Worm (Caenorhabditis elegans) whole organism, midembryonic: Measurements from ENCODE around the gene ZK632.4.

ENCODE experiments used
- T22C8.4 ChIP-seq: fragments of 200-800 bp; sonication (Bioruptor generic); IDR thresholded peaks from 2 replicates; pipeline ENCODE4 v1.3.6; 2022; ENCODE audit warnings: missing genetic modification characterization, missing compliant biosample characterization
- flt-1 ChIP-seq: fragments of 200-800 bp; sonication (Bioruptor generic); IDR thresholded peaks from 2 replicates; pipeline ENCODE4 v1.3.6; 2022; ENCODE audit warnings: missing genetic modification characterization, missing compliant biosample characterization
- med-1 ChIP-seq: sonication (generic microtip); optimal IDR thresholded peaks from 2 replicates; lab custom pipeline; 2017; ENCODE audit warnings: missing genetic modification characterization, mild to moderate bottlenecking, missing compliant biosample characterization, antibody characterized with exemption, missing genetic modification reagents; ENCODE audit not compliant: insufficient read depth
- ref-1 ChIP-seq: fragments of 200-800 bp; sonication (Bioruptor generic); conservative IDR thresholded peaks from 2 replicates; pipeline ENCODE4 v1.3.6; 2022; ENCODE audit warnings: missing genetic modification reagents, missing genetic modification characterization, missing compliant biosample characterization
- tab-1 ChIP-seq: fragments of 200-800 bp; sonication (Bioruptor generic); IDR thresholded peaks from 2 replicates; pipeline ENCODE4 v1.3.6; 2022; ENCODE audit warnings: missing genetic modification characterization, missing compliant biosample characterization
- ztf-29 ChIP-seq: fragments of 200-800 bp; sonication (Bioruptor generic); IDR thresholded peaks from 2 replicates; pipeline ENCODE4 v1.3.6; 2022; ENCODE audit warnings: missing genetic modification reagents, missing genetic modification characterization, missing compliant biosample characterization

- TF ChIP-seq T22C8.4 (GFP tag; lab: Robert Waterston, UW) (no peak), med-1 (GFP tag; lab: Kevin White, UChicago) (no peak), flt-1 (GFP tag; lab: Robert Waterston, UW) (no peak), tab-1 (no peak), ztf-29 (GFP tag; lab: Robert Waterston, UW) (no peak), ref-1 (GFP tag; lab: Robert Waterston, UW) (no peak)
Observed at ce11 chrIII:9843715-9844114, 36.5 kb upstream of the ZK632.4 start, which contains the start of gene K11H3.5.
